Worm (Caenorhabditis elegans): ENCODE data around the gene npr-18.

DNA sequence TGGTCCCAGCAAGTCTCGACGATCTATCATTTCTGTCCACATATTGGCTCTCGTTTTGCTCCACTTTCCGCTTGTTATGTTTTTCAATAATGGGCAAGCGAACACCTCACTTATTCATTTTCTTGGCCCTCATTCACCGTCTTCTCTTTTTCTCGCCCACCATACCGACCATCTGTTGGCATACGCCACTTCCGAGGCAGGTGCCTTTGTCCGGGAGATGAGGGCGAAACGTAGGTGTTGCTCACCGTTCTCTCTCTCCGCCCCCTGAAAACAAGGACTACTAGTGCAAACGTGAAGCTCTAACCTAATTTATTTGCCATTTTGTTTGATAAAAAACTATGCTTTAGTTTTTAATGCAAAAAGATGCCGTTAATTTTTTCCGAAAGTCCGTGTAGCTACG lies 7.1 kb downstream of the npr-18 start:
- TF ChIP-seq tbx-37 (GFP tag; conservative IDR thresholded peaks at IDR 0.05) (no peak), pes-1 (GFP tag; IDR thresholded peaks at IDR 0.05) (no peak), flt-1 (GFP tag; IDR thresholded peaks at IDR 0.05) (no peak), ets-7 (tag; optimal IDR thresholded peaks at IDR 0.05) (no peak), hmbx-1 (tag; optimal IDR thresholded peaks at IDR 0.05) (no peak), ama-1 (optimal IDR thresholded peaks at IDR 0.05) (no peak), ceh-36 (tag; optimal IDR thresholded peaks at IDR 0.05) (no peak), B0310.2 (tag; optimal IDR thresholded peaks at IDR 0.05) (no peak), hnd-1 (tag; optimal IDR thresholded peaks at IDR 0.05) (no peak), aly-1 (tag; optimal IDR thresholded peaks at IDR 0.05) (no peak), ceh-13 (GFP tag; optimal IDR thresholded peaks at IDR 0.05) (no peak), hmg-4 (GFP tag; optimal IDR thresholded peaks at IDR 0.05) (no peak), tra-4 (tag; optimal IDR thresholded peaks at IDR 0.05) (no peak), tbx-11 (GFP tag; IDR thresholded peaks at IDR 0.05) (no peak)

Data from whole organism, early embryonic.